Fruit fly (Drosophila melanogaster): ENCODE results near the gene CG42821.

The CG42821 gene

dm6 chr3R:17412458-17413127 is at the start of gene CG42821:
TSS of gene CG42821 (plus strand) at chr3R:17413077.
- TF ChIP-seq Pif1B (GFP tag; optimal IDR thresholded peaks at IDR 0.05): no peak
- TF ChIP-seq Snoo (tag; optimal IDR thresholded peaks at IDR 0.05): no peak
- no peak for TF ChIP-seq Pif1A (GFP tag; optimal IDR thresholded peaks at IDR 0.05)
- no peak for TF ChIP-seq CG12605 (GFP tag; IDR thresholded peaks at IDR 0.05)
- TF ChIP-seq CG13204 (GFP tag; optimal IDR thresholded peaks at IDR 0.05): no peak
- no peak for TF ChIP-seq CG9948 (tag; optimal IDR thresholded peaks at IDR 0.05)
- TF ChIP-seq CG10348 (GFP tag; IDR thresholded peaks at IDR 0.05): no peak
- no peak for TF ChIP-seq CG34367 (tag; optimal IDR thresholded peaks at IDR 0.05)
- TF ChIP-seq CG32121 (GFP tag; IDR thresholded peaks at IDR 0.05): no peak
- no peak for TF ChIP-seq gl (tag; optimal IDR thresholded peaks at IDR 0.05)
- TF ChIP-seq EcR (GFP tag; optimal IDR thresholded peaks at IDR 0.05): no peak
- no peak for TF ChIP-seq rn (GFP tag; IDR thresholded peaks at IDR 0.05)
- TF ChIP-seq fd96Ca (GFP tag; IDR thresholded peaks at IDR 0.05): no peak

DNA sequence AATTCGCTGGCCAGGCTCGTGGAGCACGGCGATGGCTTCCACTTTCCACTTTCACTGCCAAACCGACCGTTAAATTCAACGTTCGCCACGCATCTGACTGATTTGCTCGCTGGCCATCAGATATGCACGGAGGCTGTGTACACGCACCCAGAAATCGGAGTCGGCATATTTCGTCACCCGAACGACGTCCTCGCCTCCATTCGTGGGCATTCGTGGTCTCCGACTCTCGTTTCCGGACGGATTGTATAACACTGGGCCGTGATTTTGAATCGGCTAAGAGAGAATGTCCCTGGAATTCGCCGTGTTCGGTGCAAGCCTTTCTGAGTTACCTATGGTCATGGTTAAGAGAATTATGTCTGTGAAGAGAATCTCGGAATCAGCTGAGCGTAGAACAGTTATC is 46.9 kb upstream of the CG42821 start, which contains the start of gene beat-IIa:
Gene beat-IIa (minus strand): TSS at position 97 of the 400 bp plus-strand sequence.
- no peak for TF ChIP-seq CG10348 (GFP tag; IDR thresholded peaks at IDR 0.05)

dm6 chr3R:17371094-17371493 is 41.8 kb upstream of the CG42821 start:
- TF ChIP-seq CG12605 (GFP tag; IDR thresholded peaks at IDR 0.05) (no peak), EcR (GFP tag; optimal IDR thresholded peaks at IDR 0.05) (no peak), CG4496 (GFP tag; IDR thresholded peaks at IDR 0.05) (peak; percentile 35; the same call in 1 of the 3 replicates), rn (GFP tag; IDR thresholded peaks at IDR 0.05) (no peak), Ets98B (GFP tag; IDR thresholded peaks at IDR 0.05) (no peak), CG34367 (tag; optimal IDR thresholded peaks at IDR 0.05) (no peak), CG8301 (tag; optimal IDR thresholded peaks at IDR 0.05) (peak; percentile 22), fd96Ca (GFP tag; IDR thresholded peaks at IDR 0.05) (peak; percentile 35; the same call in 1 of the 3 replicates), CG10348 (GFP tag; IDR thresholded peaks at IDR 0.05) (no peak), CG14655 (GFP tag; optimal IDR thresholded peaks at IDR 0.05) (peak; percentile 22), CG15710 (tag; optimal IDR thresholded peaks at IDR 0.05) (peak; percentile 8), Snoo (tag; optimal IDR thresholded peaks at IDR 0.05) (no peak), CG32121 (GFP tag; IDR thresholded peaks at IDR 0.05) (peak; percentile 34; the same call in 1 of the 2 replicates), CG8159 (tag; optimal IDR thresholded peaks at IDR 0.05) (peak; percentile 34), Pif1A (GFP tag; optimal IDR thresholded peaks at IDR 0.05) (peak; percentile 11), Pif1B (GFP tag; optimal IDR thresholded peaks at IDR 0.05) (no peak), D1 (tag; optimal IDR thresholded peaks at IDR 0.05) (no peak)

DNA sequence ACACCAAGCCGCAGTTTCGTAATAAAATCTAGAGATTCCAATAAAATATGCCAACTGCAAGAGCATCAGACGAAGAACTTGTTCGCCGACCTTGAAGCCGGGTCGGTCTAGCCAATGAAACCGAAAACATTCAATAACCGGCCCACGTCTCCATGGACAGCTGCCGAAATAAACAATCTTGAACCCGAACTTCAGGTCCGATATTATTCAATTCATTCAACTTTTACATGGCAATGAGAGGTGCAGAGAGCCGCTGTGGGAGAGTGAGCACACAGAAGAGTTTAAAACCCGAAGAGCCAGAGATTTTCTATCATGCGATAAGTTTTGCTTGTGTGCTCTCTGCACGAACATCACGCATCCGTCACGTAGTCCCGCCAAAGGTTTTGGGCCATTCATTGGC is 35.4 kb upstream of the CG42821 start:
- TF ChIP-seq CG4496 (GFP tag; IDR thresholded peaks at IDR 0.05) (peak; percentile 50; the same call in 1 of the 3 replicates), Pif1A (GFP tag; optimal IDR thresholded peaks at IDR 0.05) (no peak), EcR (GFP tag; optimal IDR thresholded peaks at IDR 0.05) (peak; percentile 90), CG34367 (tag; optimal IDR thresholded peaks at IDR 0.05) (no peak)

dm6 chr3R:17379051-17379450 is 33.8 kb upstream of the CG42821 start:
- TF ChIP-seq fd96Ca (GFP tag; IDR thresholded peaks at IDR 0.05) (no peak), CG8159 (tag; optimal IDR thresholded peaks at IDR 0.05) (peak; percentile 37), CG17806 (tag; optimal IDR thresholded peaks at IDR 0.05) (peak; percentile 12), Pif1B (GFP tag; optimal IDR thresholded peaks at IDR 0.05) (no peak)

DNA sequence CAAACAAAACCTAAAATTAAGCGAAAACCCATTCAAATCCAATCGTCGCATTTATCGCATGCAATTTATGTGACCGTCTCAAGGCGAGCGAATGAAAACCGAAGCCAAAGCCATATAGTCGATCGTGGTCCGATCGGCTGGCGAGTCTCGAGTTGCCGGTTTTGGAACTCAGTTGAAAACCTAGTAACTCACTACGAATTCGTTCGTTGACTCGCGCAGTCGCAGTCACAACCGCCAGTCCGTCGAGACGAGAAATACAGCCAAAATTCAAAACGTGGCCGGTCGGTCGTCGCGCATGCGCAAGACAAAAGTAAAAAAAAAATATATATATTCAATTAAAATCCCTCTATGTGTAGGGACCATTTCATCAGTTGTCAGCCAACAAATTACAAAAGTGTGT is 33.1 kb upstream of the CG42821 start, which contains the start of gene lute:
Gene lute (plus strand): TSS at position 203 of the 400 bp plus-strand sequence.
- TF ChIP-seq CG13204 (GFP tag; optimal IDR thresholded peaks at IDR 0.05) (no peak), CG9948 (tag; optimal IDR thresholded peaks at IDR 0.05) (no peak), EcR (GFP tag; optimal IDR thresholded peaks at IDR 0.05) (peak; percentile 81), CG4496 (GFP tag; IDR thresholded peaks at IDR 0.05) (no peak; the same call in 2 of the 3 replicates)

dm6 chr3R:17381916-17382315 is 31.0 kb upstream of the CG42821 start:
- TF ChIP-seq rn (GFP tag; IDR thresholded peaks at IDR 0.05): no peak
